Fruit fly (Drosophila melanogaster) whole organism, pupa: Measurements from ENCODE around the gene CG8132.
A peak's percentile ranks its signal among the peaks of the same experiment; 100 is the strongest.

Experiments used
- CG10348 ChIP-seq: fragments of 200-800 bp; sonication (Bioruptor generic); IDR thresholded peaks from 2 replicates; pipeline ENCODE4 v1.3.6; 2022; ENCODE audit warnings: missing biosample characterization, missing genetic modification characterization
- CG12605 ChIP-seq: fragments of 200-800 bp; sonication (Bioruptor generic); IDR thresholded peaks from 2 replicates; pipeline ENCODE4 v1.3.6; 2022; ENCODE audit warnings: missing biosample characterization, missing genetic modification characterization
- CG13204 ChIP-seq: fragments of 200-800 bp; sonication (Bioruptor generic); optimal IDR thresholded peaks from 2 replicates; lab custom pipeline; 2018; ENCODE audit warnings: missing biosample characterization, mild to moderate bottlenecking, missing genetic modification characterization, moderate library complexity
- CG14655 ChIP-seq: fragments of 200-800 bp; sonication (Bioruptor generic); optimal IDR thresholded peaks from 3 replicates; lab custom pipeline; 2017; ENCODE audit warnings: mild to moderate bottlenecking, missing biosample characterization, missing genetic modification reagents, missing genetic modification characterization
- CG15710 ChIP-seq: fragments of 200-800 bp; sonication (Bioruptor generic); optimal IDR thresholded peaks from 2 replicates; lab custom pipeline; 2018; ENCODE audit warnings: missing biosample characterization, mild to moderate bottlenecking, missing genetic modification characterization, moderate library complexity
- CG17806 ChIP-seq: fragments of 200-800 bp; sonication (Bioruptor generic); optimal IDR thresholded peaks from 2 replicates; lab custom pipeline; 2018; ENCODE audit warnings: missing biosample characterization, mild to moderate bottlenecking, missing genetic modification characterization, moderate library complexity
- CG32121 ChIP-seq: fragments of 200-800 bp; sonication (Bioruptor generic); IDR thresholded peaks from 2 replicates; pipeline ENCODE4 v1.3.6; 2022; ENCODE audit warnings: missing biosample characterization, missing genetic modification characterization
- CG34367 ChIP-seq: fragments of 200-800 bp; sonication (Bioruptor generic); optimal IDR thresholded peaks from 2 replicates; lab custom pipeline; 2018; ENCODE audit warnings: missing biosample characterization, mild to moderate bottlenecking, missing genetic modification characterization
- CG4496 ChIP-seq: fragments of 200-800 bp; sonication (Bioruptor generic); IDR thresholded peaks from 3 replicates; pipeline ENCODE4 v1.3.6; 2022; ENCODE audit warnings: missing biosample characterization, missing genetic modification characterization
- CG8159 ChIP-seq: fragments of 200-800 bp; sonication (Bioruptor generic); optimal IDR thresholded peaks from 3 replicates; lab custom pipeline; 2018; ENCODE audit warnings: missing biosample characterization, mild to moderate bottlenecking, missing genetic modification characterization, moderate library complexity
- CG8301 ChIP-seq: fragments of 200-800 bp; sonication (Bioruptor generic); optimal IDR thresholded peaks from 2 replicates; lab custom pipeline; 2018; ENCODE audit warnings: missing biosample characterization, mild to moderate bottlenecking, missing genetic modification characterization
- CG9948 ChIP-seq: fragments of 200-800 bp; sonication (Bioruptor generic); optimal IDR thresholded peaks from 2 replicates; lab custom pipeline; 2018; ENCODE audit warnings: missing biosample characterization, mild to moderate bottlenecking, missing genetic modification characterization, moderate library complexity
- D1 ChIP-seq: fragments of 200-800 bp; sonication (Bioruptor generic); optimal IDR thresholded peaks from 2 replicates; lab custom pipeline; 2018; ENCODE audit warnings: missing biosample characterization, mild to moderate bottlenecking, missing genetic modification characterization, moderate library complexity
- EcR ChIP-seq: fragments of 200-800 bp; sonication (Bioruptor generic); optimal IDR thresholded peaks from 3 replicates; lab custom pipeline; 2019; ENCODE audit warnings: missing biosample characterization, missing genetic modification characterization, mild to moderate bottlenecking, moderate library complexity, missing genetic modification reagents
- Ets98B ChIP-seq: fragments of 200-800 bp; sonication (Bioruptor generic); IDR thresholded peaks from 2 replicates; pipeline ENCODE4 v1.3.6; 2022; ENCODE audit warnings: missing biosample characterization, missing genetic modification characterization
- Pif1A ChIP-seq: fragments of 200-800 bp; sonication (Bioruptor generic); optimal IDR thresholded peaks from 3 replicates; lab custom pipeline; 2016; ENCODE audit warnings: missing biosample characterization, missing genetic modification characterization
- Pif1B ChIP-seq: fragments of 200-800 bp; sonication (Bioruptor generic); optimal IDR thresholded peaks from 3 replicates; lab custom pipeline; 2016; ENCODE audit warnings: missing biosample characterization, missing genetic modification characterization
- Snoo ChIP-seq: fragments of 200-800 bp; sonication (Bioruptor generic); optimal IDR thresholded peaks from 3 replicates; lab custom pipeline; 2017; ENCODE audit warnings: missing biosample characterization, mild to moderate bottlenecking, missing genetic modification characterization, inconsistent platforms
- fd96Ca ChIP-seq: fragments of 200-800 bp; sonication (Bioruptor generic); IDR thresholded peaks from 3 replicates; pipeline ENCODE4 v1.3.6; 2022; ENCODE audit warnings: missing biosample characterization, missing genetic modification characterization
- gl ChIP-seq: fragments of 200-800 bp; sonication (Bioruptor generic); optimal IDR thresholded peaks from 2 replicates; lab custom pipeline; 2018; ENCODE audit warnings: missing biosample characterization, mild to moderate bottlenecking, missing genetic modification characterization
- rn ChIP-seq: fragments of 200-800 bp; sonication (Bioruptor generic); IDR thresholded peaks from 2 replicates; pipeline ENCODE4 v1.3.6; 2022; ENCODE audit warnings: missing biosample characterization, missing genetic modification characterization

CG8132 gene

DNA sequence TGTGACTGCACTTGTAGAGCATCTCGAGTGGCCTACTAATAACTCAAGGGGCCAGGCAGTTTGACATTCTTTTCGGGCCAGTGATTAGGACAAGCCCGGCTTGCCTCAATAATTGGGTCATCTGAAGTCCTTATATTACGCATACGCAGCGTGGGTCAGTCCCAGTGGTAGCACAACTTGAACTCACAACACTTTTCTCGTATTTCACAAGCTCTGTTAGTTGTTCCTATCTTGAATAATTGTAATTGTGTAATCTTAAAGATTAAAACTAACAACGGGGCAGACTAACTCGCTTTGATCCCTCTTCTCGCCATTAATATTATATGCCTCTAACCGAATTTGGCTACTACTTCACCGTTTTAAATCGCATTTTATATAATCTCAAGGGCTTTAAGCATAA lies 34.6 kb downstream of the CG8132 start:
- TF ChIP-seq CG4496 (GFP tag; lab: Robert Waterston, UW) (no peak), rn (no peak), gl (no peak), D1 (no peak), CG13204 (GFP tag; lab: Kevin White, UChicago) (no peak), CG10348 (GFP tag; lab: Robert Waterston, UW) (no peak), Ets98B (GFP tag; lab: Robert Waterston, UW) (no peak), Pif1A (GFP tag; lab: Kevin White, UChicago) (no peak)

DNA sequence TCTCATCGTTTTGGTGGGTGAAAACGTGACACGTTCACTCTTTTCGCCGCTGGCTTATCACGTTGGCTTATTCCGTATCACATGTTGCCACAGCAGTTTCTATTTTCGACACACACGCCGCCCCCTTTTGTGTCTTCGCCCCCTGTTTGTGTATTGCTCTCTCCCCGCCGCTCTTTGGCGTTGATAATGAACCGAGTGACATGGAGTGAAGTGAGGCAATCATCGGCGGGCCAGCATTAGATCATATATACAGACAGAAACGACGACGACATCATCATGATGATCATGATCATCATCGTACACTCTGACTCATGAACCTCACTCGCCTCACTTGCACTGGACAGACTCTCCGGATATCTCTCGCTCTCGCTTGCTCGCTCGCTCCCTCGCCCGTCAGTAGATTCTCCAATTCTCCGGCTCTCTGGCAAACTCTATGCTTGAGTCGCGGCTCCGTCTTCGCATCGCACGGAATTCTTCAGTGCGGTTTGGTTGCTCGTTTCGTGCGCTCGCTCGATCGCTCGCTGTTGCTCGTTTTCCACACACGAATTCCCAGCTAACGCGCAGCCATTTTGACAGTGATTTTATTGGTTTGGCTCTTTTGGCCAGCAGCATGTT lies 35.2 kb downstream of the CG8132 start:
- no peak for TF ChIP-seq Pif1B (GFP tag; lab: Kevin White, UChicago)
- peak; percentile 7; the same call in 1 of the 2 replicates for TF ChIP-seq Ets98B (GFP tag; lab: Robert Waterston, UW)
- TF ChIP-seq CG4496 (GFP tag; lab: Robert Waterston, UW): 0 out of 3 replicates have a peak, but pooled peaks have one; percentile 41

DNA sequence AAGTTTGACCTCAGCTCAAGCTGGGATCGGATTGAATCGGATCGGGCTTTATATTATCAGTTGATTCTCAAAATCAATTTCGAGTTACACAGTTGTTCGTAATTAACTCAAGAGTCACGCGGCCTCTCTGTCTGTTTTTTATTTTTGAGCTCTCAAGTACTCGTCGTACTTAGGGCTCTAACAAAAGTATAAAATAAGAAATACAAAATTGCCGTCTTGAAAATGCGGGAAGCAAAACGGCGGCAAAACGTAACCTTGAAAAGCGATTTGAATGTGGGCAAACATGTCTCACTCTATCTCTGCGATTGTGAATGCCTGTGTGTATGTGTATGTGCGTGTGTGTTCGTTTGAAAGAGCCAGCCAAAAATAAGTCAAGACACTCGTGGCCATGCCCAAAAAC lies 36.3 kb downstream of the CG8132 start:
- TF ChIP-seq gl: no peak
- TF ChIP-seq CG14655 (GFP tag; lab: Kevin White, UChicago): no peak
- no peak for TF ChIP-seq CG4496 (GFP tag; lab: Robert Waterston, UW)
- no peak for TF ChIP-seq CG12605 (GFP tag; lab: Robert Waterston, UW)
- TF ChIP-seq CG34367: no peak
- TF ChIP-seq D1: no peak

DNA sequence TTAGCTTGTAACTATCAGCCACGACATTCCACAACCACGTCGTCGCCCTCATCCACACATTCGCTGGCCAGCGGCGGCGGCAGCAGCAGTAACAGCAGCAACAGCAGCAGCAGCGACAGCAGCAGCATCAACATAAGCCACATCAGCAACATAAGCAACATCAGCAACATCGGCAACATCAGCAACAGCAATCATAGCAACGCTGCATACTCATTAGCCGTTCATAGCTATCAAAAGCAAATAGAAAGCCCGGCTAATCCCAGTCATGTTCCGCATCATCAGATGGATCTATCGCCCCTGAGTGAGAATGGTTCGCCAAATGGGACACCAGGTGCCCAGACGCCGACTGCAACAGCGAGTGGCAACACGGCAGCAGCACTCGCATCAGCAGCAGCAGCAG lies 39.8 kb downstream of the CG8132 start:
- TF ChIP-seq CG15710 (tag; lab: Kevin White, UChicago): no peak
- no peak for TF ChIP-seq fd96Ca (GFP tag; lab: Robert Waterston, UW)
- no peak for TF ChIP-seq CG17806 (tag; lab: Kevin White, UChicago)
- TF ChIP-seq CG8301 (tag; lab: Kevin White, UChicago): no peak
- TF ChIP-seq Ets98B (GFP tag; lab: Robert Waterston, UW): no peak

DNA sequence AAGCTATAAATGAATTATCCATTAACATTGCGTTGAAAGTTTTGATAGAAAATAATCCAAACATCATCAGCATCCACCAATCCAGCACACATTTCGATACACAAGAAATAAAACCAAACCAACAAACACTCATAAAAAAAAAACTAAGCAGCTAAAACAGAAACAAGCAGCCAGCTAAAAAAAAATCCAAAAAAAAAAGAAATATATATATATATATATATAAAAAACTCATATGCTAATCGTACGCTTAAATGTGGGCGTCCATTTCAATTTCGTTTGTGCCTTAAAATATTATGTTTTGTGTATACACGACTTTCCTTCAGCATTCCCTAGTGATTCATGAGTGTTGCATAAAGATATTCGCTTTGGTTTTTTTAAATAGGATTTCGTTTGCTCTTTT lies 40.7 kb downstream of the CG8132 start:
- TF ChIP-seq CG13204 (GFP tag; lab: Kevin White, UChicago): no peak
- TF ChIP-seq D1: no peak
- no peak for TF ChIP-seq fd96Ca (GFP tag; lab: Robert Waterston, UW)
- no peak for TF ChIP-seq CG15710 (tag; lab: Kevin White, UChicago)
- TF ChIP-seq CG32121 (GFP tag; lab: Robert Waterston, UW): no peak
- TF ChIP-seq CG8301 (tag; lab: Kevin White, UChicago): no peak
- no peak for TF ChIP-seq CG10348 (GFP tag; lab: Robert Waterston, UW)
- no peak for TF ChIP-seq CG9948
- TF ChIP-seq Pif1A (GFP tag; lab: Kevin White, UChicago): no peak
- TF ChIP-seq CG17806 (tag; lab: Kevin White, UChicago): no peak
- no peak for TF ChIP-seq CG14655 (GFP tag; lab: Kevin White, UChicago)
- no peak for TF ChIP-seq Pif1B (GFP tag; lab: Kevin White, UChicago)
- no peak for TF ChIP-seq CG34367
- TF ChIP-seq CG4496 (GFP tag; lab: Robert Waterston, UW): no peak
- no peak for TF ChIP-seq CG8159 (tag; lab: Kevin White, UChicago)
- no peak for TF ChIP-seq EcR (GFP tag; lab: Kevin White, UChicago)
- TF ChIP-seq Snoo: no peak
- no peak for TF ChIP-seq rn
- TF ChIP-seq gl: no peak
- no peak for TF ChIP-seq CG12605 (GFP tag; lab: Robert Waterston, UW)

DNA sequence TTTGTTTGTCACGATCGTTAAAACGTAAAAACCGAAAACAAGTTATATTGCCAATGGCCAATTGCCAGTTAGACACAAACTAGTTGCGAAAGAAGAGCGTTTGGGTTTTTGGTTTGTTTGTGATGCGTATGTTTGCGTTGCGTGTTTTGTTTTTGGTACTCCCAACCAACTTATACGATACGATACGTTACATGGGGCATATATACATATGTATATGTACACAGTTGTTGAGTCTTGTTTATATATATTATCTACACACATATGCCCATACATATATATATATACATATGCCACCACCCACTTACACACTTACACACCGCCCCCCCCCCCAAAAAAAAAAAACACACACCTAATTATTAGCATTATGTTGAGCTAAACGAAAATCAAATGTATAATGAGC lies 47.0 kb downstream of the CG8132 start:
- TF ChIP-seq CG13204 (GFP tag; lab: Kevin White, UChicago) (no peak), Pif1A (GFP tag; lab: Kevin White, UChicago) (no peak), Pif1B (GFP tag; lab: Kevin White, UChicago) (no peak), CG12605 (GFP tag; lab: Robert Waterston, UW) (no peak), CG8301 (tag; lab: Kevin White, UChicago) (no peak), CG4496 (GFP tag; lab: Robert Waterston, UW) (no peak), CG9948 (no peak), D1 (no peak), EcR (GFP tag; lab: Kevin White, UChicago) (no peak), gl (no peak), CG10348 (GFP tag; lab: Robert Waterston, UW) (no peak), CG14655 (GFP tag; lab: Kevin White, UChicago) (no peak), Snoo (no peak), CG34367 (no peak), fd96Ca (GFP tag; lab: Robert Waterston, UW) (no peak), rn (no peak), CG17806 (tag; lab: Kevin White, UChicago) (no peak), CG15710 (tag; lab: Kevin White, UChicago) (no peak), CG32121 (GFP tag; lab: Robert Waterston, UW) (no peak), CG8159 (tag; lab: Kevin White, UChicago) (no peak)

DNA sequence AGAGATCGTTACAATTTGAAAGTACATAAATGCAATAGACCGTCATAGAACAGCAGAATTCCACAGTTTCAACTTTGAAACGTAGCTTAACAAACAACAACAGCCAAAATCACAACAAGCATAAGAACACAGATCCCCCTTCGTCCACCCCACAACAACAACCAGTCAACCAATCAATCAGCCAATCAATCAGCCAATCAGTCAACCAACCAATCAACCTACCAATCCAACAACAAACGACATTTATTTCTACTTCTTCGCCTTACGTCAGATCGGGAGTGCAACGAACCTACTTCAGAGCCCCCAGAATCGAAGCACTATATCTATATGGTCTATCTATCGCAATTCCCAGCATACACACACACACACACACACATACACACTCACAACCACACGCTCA lies 49.4 kb downstream of the CG8132 start:
- no peak for TF ChIP-seq gl
- no peak for TF ChIP-seq Ets98B (GFP tag; lab: Robert Waterston, UW)
- no peak for TF ChIP-seq CG13204 (GFP tag; lab: Kevin White, UChicago)
- TF ChIP-seq Pif1B (GFP tag; lab: Kevin White, UChicago): no peak
- no peak for TF ChIP-seq fd96Ca (GFP tag; lab: Robert Waterston, UW)
- no peak for TF ChIP-seq CG17806 (tag; lab: Kevin White, UChicago)
- no peak for TF ChIP-seq CG9948
- TF ChIP-seq CG8159 (tag; lab: Kevin White, UChicago): no peak
- no peak for TF ChIP-seq Pif1A (GFP tag; lab: Kevin White, UChicago)
- TF ChIP-seq Snoo: no peak
- TF ChIP-seq CG4496 (GFP tag; lab: Robert Waterston, UW): no peak
